ENCODE assay signal across 5 worm cellular contexts in the genomic region with DNA sequence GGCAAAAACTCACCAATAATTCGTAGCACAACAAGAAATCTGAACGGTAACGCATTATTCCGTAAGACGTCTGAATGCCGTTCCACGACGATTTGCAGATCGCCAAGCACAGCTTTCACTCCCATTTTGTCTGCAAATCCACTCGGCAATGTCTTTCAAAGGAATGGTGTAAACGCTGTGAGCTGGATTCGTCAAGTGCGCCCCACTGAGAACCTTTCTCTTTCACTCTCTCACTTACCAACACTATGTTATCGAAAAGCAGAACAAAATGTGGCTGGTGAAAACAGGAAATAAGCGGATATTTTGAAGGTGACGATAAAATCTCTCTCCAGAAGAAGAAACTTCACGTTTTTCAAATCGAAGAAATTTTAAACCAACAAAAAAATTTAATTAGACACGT.
A peak's percentile ranks its signal among the peaks of the same experiment; 100 is the strongest.
TF ChIP-seq lines count a peak whose summit lies in the region.

No protein-coding gene starts in this region.

TF ChIP-seq in whole organism, L1 larva, 84 proteins besides CTCF, POLR2A, EP300 and RAD21 (continued from another document and continues in another):
- TF ChIP-seq blmp-1 (tag; optimal IDR thresholded peaks at IDR 0.05; lab: Kevin White, UChicago): peak; percentile 96
- TF ChIP-seq ceh-88 (GFP tag; IDR thresholded peaks at IDR 0.05; lab: Robert Waterston, UW): no peak
- no peak for TF ChIP-seq nhr-237 (tag; optimal IDR thresholded peaks at IDR 0.05; lab: Kevin White, UChicago)
- TF ChIP-seq nhr-71 (tag; optimal IDR thresholded peaks at IDR 0.05; lab: Kevin White, UChicago): peak; percentile 43
- TF ChIP-seq nhr-77 (tag; optimal IDR thresholded peaks at IDR 0.05; lab: Kevin White, UChicago): no peak
- TF ChIP-seq lin-13 (GFP tag; optimal IDR thresholded peaks at IDR 0.05; lab: Kevin White, UChicago): no peak
- TF ChIP-seq efl-1 (optimal IDR thresholded peaks at IDR 0.05; lab: Kevin White, UChicago): peak; percentile 43 to 61
- peak; percentile 42 to 84 for TF ChIP-seq efl-1 (GFP tag; optimal IDR thresholded peaks at IDR 0.05 in 1 of 2; lab: Kevin White, UChicago)
- TF ChIP-seq tbx-2 (tag; optimal IDR thresholded peaks at IDR 0.05; lab: Kevin White, UChicago): no peak
- no peak for TF ChIP-seq unc-98 (GFP tag; IDR thresholded peaks at IDR 0.05; lab: Robert Waterston, UW)
- TF ChIP-seq lsy-2 (tag; optimal IDR thresholded peaks at IDR 0.05; lab: Kevin White, UChicago): peak; percentile 19 to 71
- TF ChIP-seq dpl-1 (GFP tag; optimal IDR thresholded peaks at IDR 0.05; lab: Kevin White, UChicago): peak in 1 of 3 experiments; percentile 55
- TF ChIP-seq unc-62 (GFP tag; optimal IDR thresholded peaks at IDR 0.05; lab: Kevin White, UChicago): no peak
- TF ChIP-seq irx-1 (tag; optimal IDR thresholded peaks at IDR 0.05; lab: Kevin White, UChicago): no peak
- TF ChIP-seq mep-1 (tag; optimal IDR thresholded peaks at IDR 0.05; lab: Kevin White, UChicago): peak; percentile 69
- TF ChIP-seq nhr-12 (tag; optimal IDR thresholded peaks at IDR 0.05; lab: Kevin White, UChicago): no peak
- TF ChIP-seq aly-2 (tag; optimal IDR thresholded peaks at IDR 0.05; lab: Kevin White, UChicago): peak; percentile 43
- no peak for TF ChIP-seq hlh-4 (tag; optimal IDR thresholded peaks at IDR 0.05; lab: Kevin White, UChicago)
- peak; percentile 7 for TF ChIP-seq fos-1 (tag; optimal IDR thresholded peaks at IDR 0.05; lab: Kevin White, UChicago)
- peak; percentile 21 for TF ChIP-seq nhr-47 (tag; optimal IDR thresholded peaks at IDR 0.05; lab: Kevin White, UChicago)
- TF ChIP-seq alr-1 (tag; optimal IDR thresholded peaks at IDR 0.05; lab: Kevin White, UChicago; ENCODE audit: borderline replicate concordance): no peak
- no peak for TF ChIP-seq skn-1 (tag; optimal IDR thresholded peaks at IDR 0.05; lab: Kevin White, UChicago)
- peak; percentile 16 for TF ChIP-seq nhr-20 (tag; optimal IDR thresholded peaks at IDR 0.05; lab: Kevin White, UChicago)
- TF ChIP-seq C16A3.4 (tag; optimal IDR thresholded peaks at IDR 0.05; lab: Kevin White, UChicago): peak; percentile 27
- TF ChIP-seq Y116A8C.19 (tag; optimal IDR thresholded peaks at IDR 0.05; lab: Kevin White, UChicago; ENCODE audit: borderline replicate concordance): no peak

TF ChIP-seq in whole organism, L2 larva, 48 proteins besides CTCF, POLR2A, EP300 and RAD21 (continued from another document):
- TF ChIP-seq F13H6.1 (tag; optimal IDR thresholded peaks at IDR 0.05; lab: Kevin White, UChicago): no peak
- no peak for TF ChIP-seq nhr-12 (tag; optimal IDR thresholded peaks at IDR 0.05; lab: Kevin White, UChicago)
- TF ChIP-seq mbf-1 (tag; optimal IDR thresholded peaks at IDR 0.05; lab: Kevin White, UChicago): no peak
- peak; percentile 61 for TF ChIP-seq C34F6.9 (tag; optimal IDR thresholded peaks at IDR 0.05; lab: Kevin White, UChicago)
- TF ChIP-seq crh-2 (tag; optimal IDR thresholded peaks at IDR 0.05; lab: Kevin White, UChicago): peak; percentile 80
- TF ChIP-seq peb-1 (tag; optimal IDR thresholded peaks at IDR 0.05; lab: Kevin White, UChicago): no peak
- TF ChIP-seq fos-1 (tag; optimal IDR thresholded peaks at IDR 0.05; lab: Kevin White, UChicago): no peak
- TF ChIP-seq blmp-1 (tag; optimal IDR thresholded peaks at IDR 0.05; lab: Kevin White, UChicago; ENCODE audit: insufficient read depth): peak; percentile 65
- peak; percentile 75 for TF ChIP-seq unc-55 (GFP tag; optimal IDR thresholded peaks at IDR 0.05; lab: Kevin White, UChicago)
- TF ChIP-seq nhr-10 (tag; optimal IDR thresholded peaks at IDR 0.05; lab: Kevin White, UChicago): no peak
- no peak for TF ChIP-seq nhr-21 (tag; optimal IDR thresholded peaks at IDR 0.05; lab: Kevin White, UChicago)
- TF ChIP-seq ztf-4 (tag; optimal IDR thresholded peaks at IDR 0.05; lab: Kevin White, UChicago): no peak
- TF ChIP-seq unc-62 (GFP tag; optimal IDR thresholded peaks at IDR 0.05; lab: Kevin White, UChicago): no peak
- peak; percentile 94 for TF ChIP-seq nhr-129 (tag; optimal IDR thresholded peaks at IDR 0.05; lab: Kevin White, UChicago)
- no peak for TF ChIP-seq nhr-11 (tag; optimal IDR thresholded peaks at IDR 0.05; lab: Kevin White, UChicago)
- no peak for TF ChIP-seq unc-39 (tag; optimal IDR thresholded peaks at IDR 0.05; lab: Kevin White, UChicago)
- TF ChIP-seq lin-39 (tag; optimal IDR thresholded peaks at IDR 0.05; lab: Kevin White, UChicago): no peak
- peak; percentile 32 for TF ChIP-seq nhr-25 (tag; optimal IDR thresholded peaks at IDR 0.05; lab: Kevin White, UChicago)
- no peak for TF ChIP-seq sma-9 (GFP tag; optimal IDR thresholded peaks at IDR 0.05; lab: Kevin White, UChicago)
- TF ChIP-seq sma-9 (tag; optimal IDR thresholded peaks at IDR 0.05; lab: Kevin White, UChicago): no peak
- TF ChIP-seq Y55F3AM.14 (GFP tag; optimal IDR thresholded peaks at IDR 0.05; lab: Kevin White, UChicago): peak; percentile 0
- TF ChIP-seq alr-1 (tag; optimal IDR thresholded peaks at IDR 0.05; lab: Kevin White, UChicago): no peak
- no peak for TF ChIP-seq nhr-237 (tag; optimal IDR thresholded peaks at IDR 0.05; lab: Kevin White, UChicago)
- no peak for TF ChIP-seq ZK546.5 (tag; optimal IDR thresholded peaks at IDR 0.05; lab: Kevin White, UChicago)

TF ChIP-seq in whole organism, L3 larva, 47 proteins besides CTCF, POLR2A, EP300 and RAD21 (continued from another document):
- no peak for TF ChIP-seq aly-2 (tag; optimal IDR thresholded peaks at IDR 0.05; lab: Kevin White, UChicago)

TF ChIP-seq in whole organism, L4 larva, 104 proteins besides CTCF, POLR2A, EP300 and RAD21 (continued from another document and continues in another):
- TF ChIP-seq F10B5.3 (tag; optimal IDR thresholded peaks at IDR 0.05; lab: Kevin White, UChicago) (no peak), T20F7.1 (GFP tag; optimal IDR thresholded peaks at IDR 0.05; lab: Kevin White, UChicago) (no peak), Y48G9A.11 (GFP tag; IDR thresholded peaks at IDR 0.05; lab: Robert Waterston, UW) (0 out of 2 replicates have a peak, but pooled peaks have one; percentile 21), dpl-1 (GFP tag; optimal IDR thresholded peaks at IDR 0.05; lab: Kevin White, UChicago) (peak; percentile 41), zip-2 (tag; optimal IDR thresholded peaks at IDR 0.05; lab: Kevin White, UChicago) (no peak), lin-15B (tag; optimal IDR thresholded peaks at IDR 0.05; lab: Kevin White, UChicago) (no peak), php-3 (GFP tag; IDR thresholded peaks at IDR 0.05; lab: Robert Waterston, UW) (0 out of 2 replicates have a peak, but pooled peaks have one; percentile 15), daf-8 (GFP tag; IDR thresholded peaks at IDR 0.05; lab: Robert Waterston, UW) (no peak), unc-130 (GFP tag; optimal IDR thresholded peaks at IDR 0.05; lab: Kevin White, UChicago) (no peak), Y5F2A.4 (GFP tag; optimal IDR thresholded peaks at IDR 0.05; lab: Kevin White, UChicago) (no peak), aha-1 (tag; lab: Kevin White, UChicago) (peak; percentile 44), hlh-11 (tag; optimal IDR thresholded peaks at IDR 0.05; lab: Kevin White, UChicago) (peak; percentile 26), mes-2 (tag; optimal IDR thresholded peaks at IDR 0.05; lab: Kevin White, UChicago; ENCODE audit: poor library complexity, severe bottlenecking) (peak; percentile 62), mdt-29 (GFP tag; IDR thresholded peaks at IDR 0.05; lab: Robert Waterston, UW) (no peak), fkh-10 (GFP tag; optimal IDR thresholded peaks at IDR 0.05; lab: Kevin White, UChicago) (no peak), tra-1 (GFP tag; IDR thresholded peaks at IDR 0.05; lab: Robert Waterston, UW) (no peak), ceh-44 (GFP tag; IDR thresholded peaks at IDR 0.05; lab: Robert Waterston, UW) (no peak), egl-27 (tag; optimal IDR thresholded peaks at IDR 0.05; lab: Kevin White, UChicago) (no peak), spr-1 (tag; optimal IDR thresholded peaks at IDR 0.05; lab: Kevin White, UChicago) (no peak), unc-62 (GFP tag; optimal IDR thresholded peaks at IDR 0.05 in 1 of 2; lab: Kevin White, UChicago) (peak in 1 of 2 experiments; percentile 37), unc-62 (tag; optimal IDR thresholded peaks at IDR 0.05; lab: Kevin White, UChicago) (no peak), dmd-6 (GFP tag; IDR thresholded peaks at IDR 0.05; lab: Robert Waterston, UW) (0 out of 2 replicates have a peak, but pooled peaks have one; percentile 9), nhr-237 (tag; optimal IDR thresholded peaks at IDR 0.05; lab: Kevin White, UChicago) (no peak), nhr-25 (tag; optimal IDR thresholded peaks at IDR 0.05; lab: Kevin White, UChicago; ENCODE audit: borderline replicate concordance, insufficient read depth) (no peak), zfp-2 (tag; optimal IDR thresholded peaks at IDR 0.05; lab: Kevin White, UChicago) (no peak), mdl-1 (tag; optimal IDR thresholded peaks at IDR 0.05; lab: Kevin White, UChicago) (peak in 1 of 2 experiments; percentile 21), madf-5 (GFP tag; IDR thresholded peaks at IDR 0.05; lab: Robert Waterston, UW) (no peak), saeg-2 (GFP tag; IDR thresholded peaks at IDR 0.05; lab: Robert Waterston, UW) (0 out of 2 replicates have a peak, but pooled peaks have one; percentile 14), lim-7 (GFP tag; IDR thresholded peaks at IDR 0.05; lab: Robert Waterston, UW) (no peak), ces-1 (GFP tag; optimal IDR thresholded peaks at IDR 0.05; lab: Kevin White, UChicago) (no peak), pqm-1 (tag; optimal IDR thresholded peaks at IDR 0.05; lab: Kevin White, UChicago) (no peak), spr-3 (GFP tag; optimal IDR thresholded peaks at IDR 0.05; lab: Kevin White, UChicago) (no peak), duxl-1 (tag; optimal IDR thresholded peaks at IDR 0.05; lab: Kevin White, UChicago; ENCODE audit: poor library complexity) (no peak), daf-12 (tag; optimal IDR thresholded peaks at IDR 0.05; lab: Kevin White, UChicago) (no peak), zip-11 (GFP tag; IDR thresholded peaks at IDR 0.05; lab: Robert Waterston, UW) (no peak), F44E2.7 (GFP tag; IDR thresholded peaks at IDR 0.05; lab: Robert Waterston, UW) (no peak), ama-1 (optimal IDR thresholded peaks at IDR 0.05; lab: Kevin White, UChicago) (peak; percentile 84), mep-1 (tag; optimal IDR thresholded peaks at IDR 0.05; lab: Kevin White, UChicago) (peak; percentile 51), fos-1 (tag; optimal IDR thresholded peaks at IDR 0.05; lab: Kevin White, UChicago) (no peak), T26A8.4 (GFP tag; IDR thresholded peaks at IDR 0.05; lab: Robert Waterston, UW) (no peak), dve-1 (tag; optimal IDR thresholded peaks at IDR 0.05; lab: Kevin White, UChicago; ENCODE audit: insufficient read depth) (peak; percentile 20), Y75B8A.6 (GFP tag; IDR thresholded peaks at IDR 0.05; lab: Robert Waterston, UW) (no peak)

TF ChIP-seq in whole organism, young adult, 124 proteins besides CTCF, POLR2A, EP300 and RAD21 (continued from another document):
- TF ChIP-seq egrh-3 (GFP tag; IDR thresholded peaks at IDR 0.05; lab: Robert Waterston, UW): no peak
- no peak for TF ChIP-seq bed-1 (GFP tag; IDR thresholded peaks at IDR 0.05; lab: Robert Waterston, UW)
- TF ChIP-seq bed-2 (GFP tag; IDR thresholded peaks at IDR 0.05; lab: Robert Waterston, UW): no peak
- TF ChIP-seq let-607 (tag; optimal IDR thresholded peaks at IDR 0.05; lab: Kevin White, UChicago): no peak
- no peak for TF ChIP-seq ZK185.1 (tag; optimal IDR thresholded peaks at IDR 0.05; lab: Kevin White, UChicago; ENCODE audit: poor library complexity, severe bottlenecking)
- 0 out of 2 replicates have a peak, but pooled peaks have one; percentile 43 for TF ChIP-seq cebp-2 (GFP tag; IDR thresholded peaks at IDR 0.05; lab: Robert Waterston, UW)
- no peak for TF ChIP-seq ccch-3 (GFP tag; optimal IDR thresholded peaks at IDR 0.05; lab: Kevin White, UChicago)
- TF ChIP-seq ztf-6 (GFP tag; IDR thresholded peaks at IDR 0.05; lab: Robert Waterston, UW): no peak
- no peak for TF ChIP-seq mxl-1 (tag; optimal IDR thresholded peaks at IDR 0.05; lab: Kevin White, UChicago)
- TF ChIP-seq sptf-2 (GFP tag; optimal IDR thresholded peaks at IDR 0.05; lab: Kevin White, UChicago): no peak
- TF ChIP-seq Y56A3A.18 (GFP tag; IDR thresholded peaks at IDR 0.05; lab: Robert Waterston, UW): 0 out of 2 replicates have a peak, but pooled peaks have one; percentile 10
- TF ChIP-seq egl-18 (GFP tag; IDR thresholded peaks at IDR 0.05; lab: Robert Waterston, UW): no peak
- TF ChIP-seq ama-1 (optimal IDR thresholded peaks at IDR 0.05; lab: Kevin White, UChicago): peak; percentile 1
- TF ChIP-seq ama-1 (GFP tag; optimal IDR thresholded peaks at IDR 0.05; lab: Kevin White, UChicago): no peak
- TF ChIP-seq hlh-26 (GFP tag; conservative IDR thresholded peaks at IDR 0.05; lab: Robert Waterston, UW): no peak
- no peak for TF ChIP-seq lin-26 (GFP tag; IDR thresholded peaks at IDR 0.05; lab: Robert Waterston, UW)
- TF ChIP-seq nhr-80 (tag; optimal IDR thresholded peaks at IDR 0.05; lab: Kevin White, UChicago): peak; percentile 14
- no peak for TF ChIP-seq unc-130 (GFP tag; optimal IDR thresholded peaks at IDR 0.05; lab: Kevin White, UChicago)
- TF ChIP-seq hmg-1.2 (GFP tag; IDR thresholded peaks at IDR 0.05; lab: Robert Waterston, UW): peak; percentile 54; the same call in 1 of the 2 replicates
- no peak for TF ChIP-seq ceh-100 (GFP tag; IDR thresholded peaks at IDR 0.05; lab: Robert Waterston, UW)
- TF ChIP-seq xnd-1 (tag; optimal IDR thresholded peaks at IDR 0.05; lab: Kevin White, UChicago): no peak
- no peak for TF ChIP-seq unc-62 (GFP tag; optimal IDR thresholded peaks at IDR 0.05; lab: Kevin White, UChicago)
- TF ChIP-seq K11D2.4 (GFP tag; IDR thresholded peaks at IDR 0.05; lab: Robert Waterston, UW): no peak
- no peak for TF ChIP-seq madf-3 (GFP tag; IDR thresholded peaks at IDR 0.05; lab: Robert Waterston, UW)
- no peak for TF ChIP-seq mes-4 (tag; optimal IDR thresholded peaks at IDR 0.05; lab: Kevin White, UChicago)
- TF ChIP-seq cebp-1 (GFP tag; IDR thresholded peaks at IDR 0.05; lab: Robert Waterston, UW): no peak
- TF ChIP-seq cebp-1 (tag; optimal IDR thresholded peaks at IDR 0.05; lab: Kevin White, UChicago): peak; percentile 25
- no peak for TF ChIP-seq ztf-28 (GFP tag; IDR thresholded peaks at IDR 0.05; lab: Robert Waterston, UW)
- TF ChIP-seq tbx-9 (tag; optimal IDR thresholded peaks at IDR 0.05; lab: Kevin White, UChicago; ENCODE audit: borderline replicate concordance): no peak
- no peak for TF ChIP-seq hlh-12 (tag; optimal IDR thresholded peaks at IDR 0.05; lab: Kevin White, UChicago)
- TF ChIP-seq chd-7 (tag; optimal IDR thresholded peaks at IDR 0.05; lab: Kevin White, UChicago): no peak
- TF ChIP-seq egl-44 (GFP tag; IDR thresholded peaks at IDR 0.05; lab: Robert Waterston, UW): no peak
- no peak for TF ChIP-seq F10E7.11 (tag; optimal IDR thresholded peaks at IDR 0.05; lab: Kevin White, UChicago)
- peak; percentile 19 for TF ChIP-seq hrde-1 (tag; optimal IDR thresholded peaks at IDR 0.05; lab: Kevin White, UChicago; ENCODE audit: borderline replicate concordance)
- TF ChIP-seq dox-1 (GFP tag; IDR thresholded peaks at IDR 0.05; lab: Robert Waterston, UW): no peak
- peak in 1 of 3 experiments; percentile 14 for TF ChIP-seq lin-35 (GFP tag; optimal IDR thresholded peaks at IDR 0.05; lab: Kevin White, UChicago)
TF ChIP-seq in whole organism, young adult: peak in this region for 16.
